Worm (Caenorhabditis elegans): Measurements from ENCODE around the gene lin-15B.

ce11 chrX:15716971-15717370 lies 9.0 kb upstream of the lin-15B start:
- TF ChIP-seq nhr-77 (tag; optimal IDR thresholded peaks at IDR 0.05) (no peak), nhr-12 (tag; optimal IDR thresholded peaks at IDR 0.05) (no peak), ama-1 (optimal IDR thresholded peaks at IDR 0.05) (no peak), aly-2 (tag; optimal IDR thresholded peaks at IDR 0.05) (no peak), nhr-237 (tag; optimal IDR thresholded peaks at IDR 0.05) (no peak), nhr-11 (tag; optimal IDR thresholded peaks at IDR 0.05) (no peak)

Data from whole organism, L2 larva.